Worm (Caenorhabditis elegans) whole organism, late embryonic: ENCODE results near the gene nlp-32.

Experiments
- C08G9.2 ChIP-seq: sonication (generic microtip); optimal IDR thresholded peaks from 2 replicates; lab custom pipeline; 2016; ENCODE audit warnings: mild to moderate bottlenecking, missing genetic modification characterization, moderate library complexity, missing compliant biosample characterization
- C38D4.7 ChIP-seq: fragments of 200-800 bp; sonication (Bioruptor generic); optimal IDR thresholded peaks from 2 replicates; lab custom pipeline; 2018; ENCODE audit warnings: mild to moderate bottlenecking, missing genetic modification characterization, moderate library complexity, missing compliant biosample characterization
- F13H6.1 ChIP-seq: sonication (generic microtip); optimal IDR thresholded peaks from 2 replicates; lab custom pipeline; 2016; ENCODE audit warnings: missing genetic modification characterization, missing compliant biosample characterization
- K09A11.1 ChIP-seq: sonication (generic microtip); optimal IDR thresholded peaks from 2 replicates; lab custom pipeline; 2017; ENCODE audit warnings: antibody characterized with exemption, mild to moderate bottlenecking, missing genetic modification characterization, missing compliant biosample characterization; ENCODE audit not compliant: insufficient read depth
- T23F11.4 ChIP-seq: fragments of 200-800 bp; sonication (Bioruptor generic); optimal IDR thresholded peaks from 2 replicates; lab custom pipeline; 2018; ENCODE audit warnings: mild to moderate bottlenecking, missing genetic modification characterization, missing compliant biosample characterization
- ahr-1 ChIP-seq: sonication (generic microtip); optimal IDR thresholded peaks from 2 replicates; lab custom pipeline; 2016; ENCODE audit warnings: missing genetic modification characterization, missing compliant biosample characterization
- ceh-14 ChIP-seq: sonication (generic microtip); optimal IDR thresholded peaks from 2 replicates; lab custom pipeline; 2016; ENCODE audit warnings: missing genotype, missing genetic modification characterization, missing compliant biosample characterization
- ceh-18 ChIP-seq: sonication (generic microtip); optimal IDR thresholded peaks from 2 replicates; lab custom pipeline; 2016; ENCODE audit warnings: missing genetic modification characterization, missing compliant biosample characterization
- ceh-2 ChIP-seq: sonication (generic microtip); optimal IDR thresholded peaks from 2 replicates; lab custom pipeline; 2016; ENCODE audit warnings: missing genotype, missing genetic modification characterization, missing compliant biosample characterization
- ceh-22 ChIP-seq: sonication (generic microtip); optimal IDR thresholded peaks from 2 replicates; lab custom pipeline; 2017; ENCODE audit warnings: missing biosample characterization, missing genetic modification characterization
- ceh-24 ChIP-seq: sonication (generic microtip); optimal IDR thresholded peaks from 2 replicates; lab custom pipeline; 2016; ENCODE audit warnings: mild to moderate bottlenecking, missing genetic modification characterization, missing compliant biosample characterization
- ceh-30 ChIP-seq: fragments of 150-350 bp; optimal IDR thresholded peaks from 2 replicates; lab custom pipeline; 2014; ENCODE audit warnings: missing biosample characterization, missing genetic modification characterization
- ceh-9 ChIP-seq: sonication (generic microtip); optimal IDR thresholded peaks from 2 replicates; lab custom pipeline; 2016; ENCODE audit warnings: mild to moderate bottlenecking, missing genetic modification characterization, inconsistent platforms, missing compliant biosample characterization
- che-1 ChIP-seq: sonication (generic microtip); optimal IDR thresholded peaks from 2 replicates; lab custom pipeline; 2016; ENCODE audit warnings: mild to moderate bottlenecking, missing genetic modification characterization, missing compliant biosample characterization
- dmd-4 ChIP-seq: sonication (generic microtip); optimal IDR thresholded peaks from 2 replicates; lab custom pipeline; 2016; ENCODE audit warnings: borderline replicate concordance, missing genetic modification characterization, missing compliant biosample characterization
- dve-1 ChIP-seq: sonication (generic microtip); optimal IDR thresholded peaks from 2 replicates; lab custom pipeline; 2017; ENCODE audit warnings: antibody characterized with exemption, mild to moderate bottlenecking, missing genetic modification characterization, missing compliant biosample characterization
- elt-2 ChIP-seq: sonication (generic microtip); optimal IDR thresholded peaks from 2 replicates; lab custom pipeline; 2016; ENCODE audit warnings: missing genetic modification reagents, missing genetic modification characterization, missing compliant biosample characterization
- elt-4 ChIP-seq: sonication (generic microtip); optimal IDR thresholded peaks from 2 replicates; lab custom pipeline; 2016; ENCODE audit warnings: missing genetic modification characterization, missing compliant biosample characterization
- eyg-1 ChIP-seq: sonication (generic microtip); optimal IDR thresholded peaks from 2 replicates; lab custom pipeline; 2016; ENCODE audit warnings: missing genotype, missing genetic modification characterization, missing compliant biosample characterization
- fax-1 ChIP-seq: sonication (generic microtip); optimal IDR thresholded peaks from 2 replicates; lab custom pipeline; 2016; ENCODE audit warnings: missing genotype, missing genetic modification characterization, missing compliant biosample characterization
- fkh-10 ChIP-seq: fragments of 150-350 bp; optimal IDR thresholded peaks from 2 replicates; lab custom pipeline; 2014; ENCODE audit warnings: missing biosample characterization, missing genetic modification reagents, missing genetic modification characterization
- fkh-6 ChIP-seq: sonication (generic microtip); optimal IDR thresholded peaks from 2 replicates; lab custom pipeline; 2016; ENCODE audit warnings: missing genetic modification characterization, missing compliant biosample characterization
- gmeb-2 ChIP-seq: sonication (generic microtip); optimal IDR thresholded peaks from 2 replicates; lab custom pipeline; 2016; ENCODE audit warnings: missing genetic modification characterization, inconsistent platforms, missing compliant biosample characterization
- hlh-13 ChIP-seq: fragments of 200-800 bp; sonication (Bioruptor generic); optimal IDR thresholded peaks from 2 replicates; lab custom pipeline; 2018; ENCODE audit warnings: mild to moderate bottlenecking, missing genetic modification characterization, missing compliant biosample characterization
- hlh-30 ChIP-seq: sonication (generic microtip); optimal IDR thresholded peaks from 2 replicates; lab custom pipeline; 2017; ENCODE audit warnings: antibody characterized with exemption, missing genetic modification characterization, missing compliant biosample characterization; ENCODE audit not compliant: insufficient read depth
- hlh-8 ChIP-seq: sonication (generic microtip); optimal IDR thresholded peaks from 2 replicates; lab custom pipeline; 2016; ENCODE audit warnings: missing genotype, missing genetic modification characterization, missing compliant biosample characterization
- lin-11 ChIP-seq: fragments of 200-800 bp; sonication (Bioruptor generic); optimal IDR thresholded peaks from 2 replicates; lab custom pipeline; 2018; ENCODE audit warnings: mild to moderate bottlenecking, missing genetic modification characterization, missing compliant biosample characterization
- nfya-1 ChIP-seq: sonication (generic microtip); optimal IDR thresholded peaks from 2 replicates; lab custom pipeline; 2017; ENCODE audit warnings: missing genetic modification characterization, mild to moderate bottlenecking, missing compliant biosample characterization, antibody characterized with exemption, moderate library complexity
- nhr-11 ChIP-seq: fragments of 150-350 bp; optimal IDR thresholded peaks from 2 replicates; lab custom pipeline; 2014; ENCODE audit warnings: missing biosample characterization, missing genetic modification characterization
- nhr-232 ChIP-seq: sonication (generic microtip); optimal IDR thresholded peaks from 2 replicates; lab custom pipeline; 2016; ENCODE audit warnings: missing genetic modification characterization, missing compliant biosample characterization
- npax-4 ChIP-seq: sonication (generic microtip); optimal IDR thresholded peaks from 2 replicates; lab custom pipeline; 2016; ENCODE audit warnings: missing genetic modification characterization, missing compliant biosample characterization
- odd-2 ChIP-seq: sonication (generic microtip); optimal IDR thresholded peaks from 2 replicates; lab custom pipeline; 2017; ENCODE audit warnings: antibody characterized with exemption, mild to moderate bottlenecking, missing genetic modification characterization, missing compliant biosample characterization
- pag-3 ChIP-seq: sonication (generic microtip); optimal IDR thresholded peaks from 2 replicates; lab custom pipeline; 2016; ENCODE audit warnings: missing compliant biosample characterization, missing genetic modification characterization, borderline replicate concordance
- pax-1 ChIP-seq: fragments of 150-350 bp; optimal IDR thresholded peaks from 2 replicates; lab custom pipeline; 2014; ENCODE audit warnings: missing biosample characterization, missing genetic modification characterization
- pha-2 ChIP-seq: sonication (generic microtip); optimal IDR thresholded peaks from 2 replicates; lab custom pipeline; 2017; ENCODE audit warnings: mild to moderate bottlenecking, missing genetic modification characterization, missing compliant biosample characterization
- pha-4 ChIP-seq: fragments of 150-350 bp; optimal IDR thresholded peaks from 2 replicates; lab custom pipeline; 2018; ENCODE audit warnings: missing biosample characterization, missing genetic modification reagents, missing genetic modification characterization
- pqm-1 ChIP-seq: sonication (generic microtip); optimal IDR thresholded peaks from 2 replicates; lab custom pipeline; 2016; ENCODE audit warnings: missing genetic modification characterization, missing compliant biosample characterization
- pros-1 ChIP-seq: fragments of 150-350 bp; optimal IDR thresholded peaks from 2 replicates; lab custom pipeline; 2014; ENCODE audit warnings: missing biosample characterization, missing genetic modification reagents, missing genetic modification characterization
- ref-2 ChIP-seq: sonication (generic microtip); optimal IDR thresholded peaks from 2 replicates; lab custom pipeline; 2016; ENCODE audit warnings: missing genetic modification characterization, missing compliant biosample characterization
- sdc-2 ChIP-seq: sonication (generic microtip); optimal IDR thresholded peaks from 2 replicates; lab custom pipeline; 2016; ENCODE audit warnings: missing genotype, missing genetic modification characterization, missing compliant biosample characterization
- sox-2 ChIP-seq: fragments of 200-800 bp; sonication (Bioruptor generic); IDR thresholded peaks from 2 replicates; pipeline ENCODE4 v1.3.6; 2022; ENCODE audit warnings: missing genetic modification reagents, missing genetic modification characterization, missing compliant biosample characterization
- sox-4 ChIP-seq: sonication (generic microtip); optimal IDR thresholded peaks from 2 replicates; lab custom pipeline; 2017; ENCODE audit warnings: mild to moderate bottlenecking, missing genetic modification characterization, inconsistent platforms, missing compliant biosample characterization
- syd-9 ChIP-seq: sonication (generic microtip); optimal IDR thresholded peaks from 2 replicates; lab custom pipeline; 2016; ENCODE audit warnings: mild to moderate bottlenecking, missing genetic modification characterization, moderate library complexity, missing compliant biosample characterization
- tbx-2 ChIP-seq: sonication (generic microtip); optimal IDR thresholded peaks from 2 replicates; lab custom pipeline; 2016; ENCODE audit warnings: missing genetic modification characterization, missing compliant biosample characterization
- ttx-3 ChIP-seq: sonication (generic microtip); optimal IDR thresholded peaks from 2 replicates; lab custom pipeline; 2016; ENCODE audit warnings: missing genetic modification reagents, missing genetic modification characterization, missing compliant biosample characterization
- unc-42 ChIP-seq: sonication (generic microtip); optimal IDR thresholded peaks from 2 replicates; lab custom pipeline; 2016; ENCODE audit warnings: missing genotype, missing genetic modification characterization, missing compliant biosample characterization
- unc-55 ChIP-seq: sonication (generic microtip); optimal IDR thresholded peaks from 2 replicates; lab custom pipeline; 2017; ENCODE audit warnings: missing biosample characterization, missing genetic modification reagents, missing genetic modification characterization
- zip-5 ChIP-seq: sonication (generic microtip); optimal IDR thresholded peaks from 2 replicates; lab custom pipeline; 2016; ENCODE audit warnings: missing genetic modification characterization, missing compliant biosample characterization

nlp-32 gene

ce11 chrIII:486077-486597, at the start of gene nlp-32:
Gene nlp-32 (minus strand): TSS chrIII:486547.
- TF ChIP-seq nhr-232 (tag; lab: Kevin White, UChicago): no peak
- no peak for TF ChIP-seq elt-2 (tag; lab: Kevin White, UChicago)
- no peak for TF ChIP-seq ceh-24 (tag; lab: Kevin White, UChicago)
- no peak for TF ChIP-seq npax-4
- TF ChIP-seq F13H6.1: no peak

ce11 chrIII:535266-536107, 49.1 kb upstream of the nlp-32 start:
- TF ChIP-seq sdc-2 (peak; percentile 8), fkh-10 (GFP tag; lab: Kevin White, UChicago) (no peak), ceh-24 (tag; lab: Kevin White, UChicago) (peak; percentile 50), hlh-8 (peak; percentile 38), unc-55 (GFP tag; lab: Kevin White, UChicago) (no peak), K09A11.1 (tag; lab: Kevin White, UChicago) (peak; percentile 66), ceh-14 (tag; lab: Kevin White, UChicago) (peak; percentile 56), C38D4.7 (GFP tag; lab: Kevin White, UChicago) (peak; percentile 53), ceh-30 (tag; lab: Kevin White, UChicago) (no peak), dve-1 (peak; percentile 20), pax-1 (tag; lab: Kevin White, UChicago) (no peak), nhr-11 (tag; lab: Kevin White, UChicago) (no peak), nfya-1 (tag; lab: Kevin White, UChicago) (peak; percentile 29), ceh-18 (tag; lab: Kevin White, UChicago) (no peak), syd-9 (tag; lab: Kevin White, UChicago) (peak; percentile 51), tbx-2 (tag; lab: Kevin White, UChicago) (peak; percentile 7), sox-4 (peak; percentile 53), pha-2 (tag; lab: Kevin White, UChicago) (peak; percentile 67), pros-1 (tag; lab: Kevin White, UChicago) (no peak), ceh-22 (tag; lab: Kevin White, UChicago) (no peak), unc-42 (tag; lab: Kevin White, UChicago) (no peak), eyg-1 (tag; lab: Kevin White, UChicago) (peak; percentile 78), hlh-13 (GFP tag; lab: Kevin White, UChicago) (peak; percentile 47), C08G9.2 (tag; lab: Kevin White, UChicago) (peak; percentile 15), hlh-30 (tag; lab: Kevin White, UChicago) (no peak), zip-5 (tag; lab: Kevin White, UChicago) (peak; percentile 42), pqm-1 (tag; lab: Kevin White, UChicago) (no peak), sox-2 (GFP tag; lab: Robert Waterston, UW) (peak; percentile 42; the same call in 1 of the 2 replicates), T23F11.4 (GFP tag; lab: Kevin White, UChicago) (peak; percentile 58), npax-4 (peak; percentile 48), ttx-3 (tag; lab: Kevin White, UChicago) (peak; percentile 60), ref-2 (peak; percentile 60), che-1 (tag; lab: Kevin White, UChicago) (peak; percentile 50), fkh-6 (tag; lab: Kevin White, UChicago) (peak; percentile 43), odd-2 (tag; lab: Kevin White, UChicago) (no peak), fax-1 (tag; lab: Kevin White, UChicago) (peak; percentile 55), pha-4 (tag; lab: Kevin White, UChicago) (no peak), elt-2 (tag; lab: Kevin White, UChicago) (peak; percentile 78), ceh-2 (tag; lab: Kevin White, UChicago) (no peak), lin-11 (tag; lab: Kevin White, UChicago) (peak; percentile 56), elt-4 (tag; lab: Kevin White, UChicago) (no peak), ceh-9 (no peak), pag-3 (tag; lab: Kevin White, UChicago) (no peak), F13H6.1 (peak; percentile 13), gmeb-2 (peak; percentile 67), dmd-4 (tag; lab: Kevin White, UChicago) (no peak), ahr-1 (tag; lab: Kevin White, UChicago) (peak; percentile 37)
